Worm (Caenorhabditis elegans): ENCODE data around the gene cdh-4.

cdh-4 gene

DNA sequence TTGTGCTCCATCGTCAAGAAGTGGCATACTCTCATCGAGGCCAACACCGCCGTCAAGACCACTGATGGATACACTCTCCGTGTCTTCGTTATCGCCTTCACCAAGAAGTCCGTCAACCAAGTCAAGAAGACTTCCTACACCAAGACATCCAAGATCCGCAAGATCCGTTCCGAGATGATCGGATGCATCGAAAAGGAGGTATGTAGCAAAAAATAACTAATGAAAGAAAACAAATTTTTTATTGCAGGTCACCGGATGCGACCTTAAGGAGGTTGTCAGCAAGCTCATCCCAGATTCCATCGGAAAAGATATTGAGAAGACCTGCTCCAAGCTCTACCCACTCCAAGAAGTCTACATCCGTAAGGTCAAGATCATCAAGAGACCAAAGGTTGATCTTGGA is 43.8 kb upstream of the cdh-4 start:
- TF ChIP-seq mab-5 (tag; optimal IDR thresholded peaks at IDR 0.05) (no peak), peb-1 (tag; optimal IDR thresholded peaks at IDR 0.05) (no peak), lin-39 (tag; optimal IDR thresholded peaks at IDR 0.05) (no peak), sem-4 (tag; optimal IDR thresholded peaks at IDR 0.05) (no peak), ztf-4 (tag; optimal IDR thresholded peaks at IDR 0.05) (no peak), R02D3.7 (tag; optimal IDR thresholded peaks at IDR 0.05) (no peak)

- TF ChIP-seq ama-1 (optimal IDR thresholded peaks at IDR 0.05) (no peak), Y55F3AM.14 (GFP tag; optimal IDR thresholded peaks at IDR 0.05) (no peak), sma-3 (GFP tag; optimal IDR thresholded peaks at IDR 0.05) (no peak), snpc-4 (tag; optimal IDR thresholded peaks at IDR 0.05) (no peak), gmeb-1 (tag; optimal IDR thresholded peaks at IDR 0.05) (no peak), nhr-25 (tag; optimal IDR thresholded peaks at IDR 0.05) (no peak), sem-4 (tag; optimal IDR thresholded peaks at IDR 0.05) (no peak)
Observed at ce11 chrIII:4476806-4477205, 43.4 kb upstream of the cdh-4 start.

DNA sequence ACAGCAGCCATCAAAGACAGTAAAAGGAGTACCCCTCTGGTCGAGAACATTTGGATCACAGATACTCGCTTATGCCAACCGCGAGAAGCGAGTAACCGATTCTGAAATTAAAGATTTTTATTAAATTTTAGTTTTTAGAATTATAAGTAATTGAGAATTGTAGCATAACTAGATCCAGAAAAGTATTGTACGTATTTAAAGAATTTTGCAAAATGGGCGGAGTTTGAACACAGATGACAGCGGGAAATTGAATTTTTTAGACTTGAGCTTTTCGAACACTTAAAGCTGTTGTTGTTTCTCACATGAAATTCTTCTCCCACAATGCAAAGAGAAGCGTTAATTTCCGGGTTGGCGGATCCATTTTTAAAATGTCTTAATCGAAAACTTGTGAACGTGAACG is 42.7 kb upstream of the cdh-4 start, which contains the start of gene ins-17:
Gene ins-17, minus strand, starts transcription at position 101 of the 400 bp plus-strand sequence.
- no peak for TF ChIP-seq F13H6.1 (tag; optimal IDR thresholded peaks at IDR 0.05)
- TF ChIP-seq peb-1 (tag; optimal IDR thresholded peaks at IDR 0.05) = no peak
- no peak for TF ChIP-seq aly-2 (tag; optimal IDR thresholded peaks at IDR 0.05)
- no peak for TF ChIP-seq nhr-6 (tag; optimal IDR thresholded peaks at IDR 0.05)
- TF ChIP-seq R02D3.7 (tag; optimal IDR thresholded peaks at IDR 0.05) = no peak
- no peak for TF ChIP-seq ceh-82 (tag; optimal IDR thresholded peaks at IDR 0.05)

DNA sequence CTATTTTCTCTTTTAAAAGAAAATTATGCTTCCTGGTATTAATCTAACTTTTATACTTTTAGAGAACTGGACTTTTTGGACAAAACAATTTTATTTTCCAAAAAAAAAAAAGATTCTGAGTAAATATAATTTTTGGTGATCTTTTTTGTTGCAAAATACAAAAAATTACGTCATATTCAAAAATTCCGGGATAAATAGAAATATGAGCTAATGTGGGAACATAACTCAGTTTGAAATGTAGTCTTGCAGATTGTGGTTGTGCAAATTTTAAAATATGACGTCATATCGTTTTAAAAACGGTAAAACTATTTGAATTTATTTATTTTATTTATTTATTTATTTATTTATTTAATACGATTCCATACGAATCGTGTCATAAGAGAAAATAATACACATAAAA is 38.4 kb upstream of the cdh-4 start:
- TF ChIP-seq ztf-1 (GFP tag; conservative IDR thresholded peaks at IDR 0.05) (no peak), zag-1 (tag; optimal IDR thresholded peaks at IDR 0.05) (no peak), nhr-237 (tag; optimal IDR thresholded peaks at IDR 0.05) (no peak), mdl-1 (tag; optimal IDR thresholded peaks at IDR 0.05) (no peak), sma-3 (GFP tag; optimal IDR thresholded peaks at IDR 0.05) (no peak), unc-39 (tag; optimal IDR thresholded peaks at IDR 0.05) (no peak), alr-1 (tag; optimal IDR thresholded peaks at IDR 0.05) (no peak), nhr-10 (tag; optimal IDR thresholded peaks at IDR 0.05) (no peak)

- TF ChIP-seq nhr-11 (tag; optimal IDR thresholded peaks at IDR 0.05) = no peak
- TF ChIP-seq sem-4 (tag; optimal IDR thresholded peaks at IDR 0.05) = no peak
- TF ChIP-seq sma-9 (GFP tag; optimal IDR thresholded peaks at IDR 0.05) = no peak
- TF ChIP-seq sma-9 (tag; optimal IDR thresholded peaks at IDR 0.05) = no peak
- TF ChIP-seq gmeb-1 (tag; optimal IDR thresholded peaks at IDR 0.05) = no peak
- TF ChIP-seq nhr-6 (tag; optimal IDR thresholded peaks at IDR 0.05) = no peak
- TF ChIP-seq ama-1 (optimal IDR thresholded peaks at IDR 0.05) = no peak
- no peak for TF ChIP-seq dmd-4 (tag; optimal IDR thresholded peaks at IDR 0.05)
- TF ChIP-seq crh-2 (tag; optimal IDR thresholded peaks at IDR 0.05) = no peak
- TF ChIP-seq unc-62 (GFP tag; optimal IDR thresholded peaks at IDR 0.05) = no peak
- TF ChIP-seq egl-27 (tag; optimal IDR thresholded peaks at IDR 0.05) = no peak
- no peak for TF ChIP-seq snpc-4 (tag; optimal IDR thresholded peaks at IDR 0.05)
- no peak for TF ChIP-seq mbf-1 (tag; optimal IDR thresholded peaks at IDR 0.05)
- no peak for TF ChIP-seq ztf-1 (GFP tag; conservative IDR thresholded peaks at IDR 0.05)
- TF ChIP-seq nhr-12 (tag; optimal IDR thresholded peaks at IDR 0.05) = no peak
- no peak for TF ChIP-seq peb-1 (tag; optimal IDR thresholded peaks at IDR 0.05)
Observed at ce11 chrIII:4482986-4483385, 37.2 kb upstream of the cdh-4 start.

DNA sequence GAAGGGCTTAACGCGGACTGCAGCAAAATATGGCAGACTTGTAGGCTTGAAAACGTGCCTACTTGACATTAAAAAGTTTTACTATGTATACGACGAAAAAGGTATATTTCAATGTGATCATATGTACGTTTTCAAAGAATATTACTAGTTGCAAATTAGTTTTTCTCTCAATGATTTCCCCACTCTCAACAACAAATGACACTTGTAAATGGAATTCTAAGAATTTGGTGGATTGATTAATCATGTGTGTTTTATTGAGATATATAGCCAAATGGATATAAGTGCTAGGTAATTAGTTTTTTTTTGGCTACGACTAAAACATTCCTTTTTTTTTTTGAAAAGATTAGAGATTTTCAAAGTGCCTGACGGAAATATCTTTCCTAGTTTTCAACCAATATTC is 32.9 kb upstream of the cdh-4 start:
- TF ChIP-seq F13H6.1 (tag; optimal IDR thresholded peaks at IDR 0.05) (no peak), mdl-1 (tag; optimal IDR thresholded peaks at IDR 0.05) (no peak), unc-39 (tag; optimal IDR thresholded peaks at IDR 0.05) (no peak), C34F6.9 (tag; optimal IDR thresholded peaks at IDR 0.05) (peak; percentile 20), elt-1 (tag; optimal IDR thresholded peaks at IDR 0.05) (no peak), fos-1 (tag; optimal IDR thresholded peaks at IDR 0.05) (no peak), crh-2 (tag; optimal IDR thresholded peaks at IDR 0.05) (no peak), nhr-21 (tag; optimal IDR thresholded peaks at IDR 0.05) (peak; percentile 36), lsy-2 (tag; optimal IDR thresholded peaks at IDR 0.05) (peak in 1 of 2 experiments; percentile 30)
